Worm (Caenorhabditis elegans): ENCODE data around the gene nex-3.

The nex-3 gene

ce11 chrIII:4474908-4475307 is 33.0 kb downstream of the nex-3 start, which contains the start of gene ifet-1:
TSS of gene ifet-1 (minus strand) at chrIII:4475150.
- TF ChIP-seq nhr-85 (tag) (peak; percentile 18), nhr-20 (tag; optimal IDR thresholded peaks at IDR 0.05) (no peak), mef-2 (tag; optimal IDR thresholded peaks at IDR 0.05) (no peak)

- 0 out of 2 replicates have a peak, but pooled peaks have one; percentile 11 for TF ChIP-seq ets-5 (GFP tag; IDR thresholded peaks at IDR 0.05)
- peak; percentile 67 for TF ChIP-seq ces-1 (GFP tag; optimal IDR thresholded peaks at IDR 0.05)
- TF ChIP-seq mdl-1 (tag; optimal IDR thresholded peaks at IDR 0.05) = peak; percentile 55 to 98
- peak; percentile 99 for TF ChIP-seq nhr-47 (tag; optimal IDR thresholded peaks at IDR 0.05)
- peak; percentile 96 for TF ChIP-seq vab-15 (tag; optimal IDR thresholded peaks at IDR 0.05)
- peak; percentile 95 for TF ChIP-seq sox-4 (tag; optimal IDR thresholded peaks at IDR 0.05)
- TF ChIP-seq ceh-82 (tag; optimal IDR thresholded peaks at IDR 0.05) = peak; percentile 99 to 100 (median 99)
- TF ChIP-seq nhr-76 (tag; optimal IDR thresholded peaks at IDR 0.05) = peak; percentile 68
- TF ChIP-seq alr-1 (tag; optimal IDR thresholded peaks at IDR 0.05; ENCODE audit: borderline replicate concordance) = no peak
- peak; percentile 98 for TF ChIP-seq nhr-77 (tag; optimal IDR thresholded peaks at IDR 0.05)
- TF ChIP-seq zag-1 (tag; optimal IDR thresholded peaks at IDR 0.05) = peak; percentile 59
- TF ChIP-seq Y116A8C.19 (tag; optimal IDR thresholded peaks at IDR 0.05; ENCODE audit: borderline replicate concordance) = no peak
- peak; percentile 97 for TF ChIP-seq C04F5.9 (tag; optimal IDR thresholded peaks at IDR 0.05)
- peak; percentile 99 for TF ChIP-seq unc-130 (tag; optimal IDR thresholded peaks at IDR 0.05)
- TF ChIP-seq blmp-1 (tag; optimal IDR thresholded peaks at IDR 0.05) = peak; percentile 87
- peak; percentile 50 for TF ChIP-seq nhr-12 (tag; optimal IDR thresholded peaks at IDR 0.05)
- peak; percentile 100 for TF ChIP-seq lsy-2 (tag; optimal IDR thresholded peaks at IDR 0.05)
- peak; percentile 33 for TF ChIP-seq pag-3 (tag; optimal IDR thresholded peaks at IDR 0.05; ENCODE audit: borderline replicate concordance, insufficient read depth)
- TF ChIP-seq elt-2 (tag; optimal IDR thresholded peaks at IDR 0.05) = peak; percentile 93
- peak; percentile 74 for TF ChIP-seq nhr-84 (tag; optimal IDR thresholded peaks at IDR 0.05)
- peak; percentile 98 for TF ChIP-seq lin-13 (GFP tag; optimal IDR thresholded peaks at IDR 0.05)
- peak in 1 of 2 experiments; percentile 98 for TF ChIP-seq ztf-11 (tag; optimal IDR thresholded peaks at IDR 0.05)
- TF ChIP-seq fkh-8 (tag; optimal IDR thresholded peaks at IDR 0.05) = peak; percentile 99
- TF ChIP-seq aha-1 (tag; optimal IDR thresholded peaks at IDR 0.05) = peak; percentile 91
- peak; percentile 95 for TF ChIP-seq skn-1 (tag; optimal IDR thresholded peaks at IDR 0.05)
- peak; percentile 67 for TF ChIP-seq hlh-4 (tag; optimal IDR thresholded peaks at IDR 0.05)
- TF ChIP-seq aly-2 (tag; optimal IDR thresholded peaks at IDR 0.05) = peak; percentile 97
- peak; percentile 100 for TF ChIP-seq mep-1 (tag; optimal IDR thresholded peaks at IDR 0.05)
- peak; percentile 60 for TF ChIP-seq nhr-28 (tag; optimal IDR thresholded peaks at IDR 0.05)
- peak; percentile 82 for TF ChIP-seq F16B12.6 (tag; optimal IDR thresholded peaks at IDR 0.05)
- peak; percentile 99 for TF ChIP-seq swsn-7 (tag; optimal IDR thresholded peaks at IDR 0.05)
- peak; percentile 87 for TF ChIP-seq unc-30 (tag; optimal IDR thresholded peaks at IDR 0.05)
- TF ChIP-seq snpc-4 (tag; optimal IDR thresholded peaks at IDR 0.05) = peak; percentile 92
- TF ChIP-seq xbp-1 (tag; optimal IDR thresholded peaks at IDR 0.05) = peak; percentile 99
- TF ChIP-seq dpl-1 (GFP tag; optimal IDR thresholded peaks at IDR 0.05) = peak; percentile 93 to 94 (median 93)
- peak; percentile 94 for TF ChIP-seq hpl-2 (GFP tag; optimal IDR thresholded peaks at IDR 0.05)
- TF ChIP-seq ztf-4 (tag; optimal IDR thresholded peaks at IDR 0.05) = peak; percentile 100
- peak; percentile 97 for TF ChIP-seq pax-3 (tag; optimal IDR thresholded peaks at IDR 0.05)
- TF ChIP-seq fkh-10 (GFP tag; optimal IDR thresholded peaks at IDR 0.05) = peak; percentile 98
- TF ChIP-seq nhr-85 (tag) = peak; percentile 99
- peak; percentile 94 for TF ChIP-seq lin-15B (tag; optimal IDR thresholded peaks at IDR 0.05)
- peak; percentile 94 for TF ChIP-seq lir-3 (tag; optimal IDR thresholded peaks at IDR 0.05; ENCODE audit: poor library complexity)
- peak; percentile 92 for TF ChIP-seq unc-98 (GFP tag; IDR thresholded peaks at IDR 0.05)
- peak; percentile 91 for TF ChIP-seq ceh-63 (GFP tag; optimal IDR thresholded peaks at IDR 0.05)
- TF ChIP-seq rnt-1 (tag; optimal IDR thresholded peaks at IDR 0.05) = peak; percentile 99
- TF ChIP-seq fkh-4 (tag; optimal IDR thresholded peaks at IDR 0.05; ENCODE audit: borderline replicate concordance) = peak; percentile 91
- TF ChIP-seq tlp-1 (tag; optimal IDR thresholded peaks at IDR 0.05) = no peak
- TF ChIP-seq ceh-88 (GFP tag; IDR thresholded peaks at IDR 0.05) = peak; percentile 95
Observed at ce11 chrIII:4475428-4475968, 33.6 kb downstream of the nex-3 start, which contains the start of gene rps-1. TSS of gene rps-1 (plus strand) at chrIII:4475918.

All from whole organism, L1 larva.